Worm (Caenorhabditis elegans): ENCODE results near the gene ect-2.

Gene ect-2

DNA sequence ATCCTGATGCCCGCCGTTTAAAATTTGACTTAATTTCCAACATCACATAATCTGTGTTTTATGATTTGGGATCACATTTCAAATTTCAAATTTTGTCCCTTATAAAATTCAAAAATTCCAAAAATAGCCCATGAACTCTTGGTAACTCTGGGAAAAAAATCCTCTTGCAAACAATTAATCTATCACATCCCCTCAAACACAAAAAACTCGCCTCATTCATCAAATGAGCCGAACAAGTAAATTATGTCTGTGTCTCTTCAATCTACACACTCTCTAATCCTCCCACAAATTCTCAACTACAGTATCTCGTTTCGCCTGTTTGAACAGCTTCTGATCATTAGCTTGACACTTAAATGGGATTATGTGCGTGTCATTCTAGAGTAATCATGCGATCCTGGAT lies 26.9 kb upstream of the ect-2 start, which contains the start of gene msrp-7:
msrp-7 (plus strand) TSS at position 301 of the 400 bp plus-strand sequence.
- TF ChIP-seq nhr-76 (tag; optimal IDR thresholded peaks at IDR 0.05) (no peak), tbx-2 (tag; optimal IDR thresholded peaks at IDR 0.05) (no peak), hlh-4 (tag; optimal IDR thresholded peaks at IDR 0.05) (no peak), Y116A8C.19 (tag; optimal IDR thresholded peaks at IDR 0.05; ENCODE audit: borderline replicate concordance) (no peak), efl-1 (optimal IDR thresholded peaks at IDR 0.05) (no peak), efl-1 (GFP tag; optimal IDR thresholded peaks at IDR 0.05 in 1 of 2) (no peak), fkh-10 (GFP tag; optimal IDR thresholded peaks at IDR 0.05) (no peak), vab-15 (tag; optimal IDR thresholded peaks at IDR 0.05) (no peak), ceh-82 (tag; optimal IDR thresholded peaks at IDR 0.05) (no peak), unc-30 (tag; optimal IDR thresholded peaks at IDR 0.05) (no peak)

DNA sequence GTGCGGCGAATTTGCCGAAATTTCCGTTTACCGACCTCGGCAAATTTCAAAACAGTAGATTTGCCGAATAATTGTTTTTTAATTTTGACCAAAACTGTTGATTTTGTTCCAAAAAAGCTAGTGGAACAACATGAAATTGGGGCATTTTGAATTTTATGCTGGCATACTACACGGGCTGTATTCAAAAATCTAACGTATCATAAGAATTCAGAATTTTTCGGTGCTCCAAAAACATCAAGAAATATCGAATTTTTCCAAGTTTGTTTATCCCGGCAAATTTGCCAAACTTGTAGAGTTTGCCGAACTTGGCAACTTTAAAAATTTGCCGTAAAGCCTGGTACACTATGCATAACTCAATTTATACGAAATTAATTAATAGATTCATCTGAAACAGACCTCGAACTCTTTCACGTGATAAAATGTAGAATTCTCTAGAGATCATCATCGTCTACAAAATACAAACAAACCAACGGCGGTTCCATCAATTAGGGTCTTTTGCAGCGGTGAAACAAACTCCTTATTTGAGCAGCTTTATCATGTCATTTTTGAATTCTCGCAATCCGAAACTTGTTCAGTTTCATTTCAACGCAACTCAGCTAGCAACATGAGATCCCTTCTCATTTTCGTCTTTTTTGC lies 25.1 kb upstream of the ect-2 start, which contains the start of gene R06F6.14:
R06F6.14 (plus strand) TSS at position 586 of the 636 bp plus-strand sequence.
- no peak for TF ChIP-seq sptf-1 (tag; optimal IDR thresholded peaks at IDR 0.05)
- no peak for TF ChIP-seq C34B4.2 (tag; optimal IDR thresholded peaks at IDR 0.05)
- no peak for TF ChIP-seq tlp-1 (tag; optimal IDR thresholded peaks at IDR 0.05)
- TF ChIP-seq snpc-4 (tag; optimal IDR thresholded peaks at IDR 0.05) = no peak
- TF ChIP-seq C04F5.9 (tag; optimal IDR thresholded peaks at IDR 0.05) = no peak
- no peak for TF ChIP-seq hlh-17 (GFP tag; optimal IDR thresholded peaks at IDR 0.05; ENCODE audit: borderline replicate concordance)
- TF ChIP-seq nhr-20 (tag; optimal IDR thresholded peaks at IDR 0.05) = no peak
- no peak for TF ChIP-seq nhr-237 (tag; optimal IDR thresholded peaks at IDR 0.05)
- no peak for TF ChIP-seq efl-3 (GFP tag; optimal IDR thresholded peaks at IDR 0.05)
- no peak for TF ChIP-seq ceh-8 (GFP tag; optimal IDR thresholded peaks at IDR 0.05)
- no peak for TF ChIP-seq pag-3 (tag; optimal IDR thresholded peaks at IDR 0.05; ENCODE audit: borderline replicate concordance, insufficient read depth)

DNA sequence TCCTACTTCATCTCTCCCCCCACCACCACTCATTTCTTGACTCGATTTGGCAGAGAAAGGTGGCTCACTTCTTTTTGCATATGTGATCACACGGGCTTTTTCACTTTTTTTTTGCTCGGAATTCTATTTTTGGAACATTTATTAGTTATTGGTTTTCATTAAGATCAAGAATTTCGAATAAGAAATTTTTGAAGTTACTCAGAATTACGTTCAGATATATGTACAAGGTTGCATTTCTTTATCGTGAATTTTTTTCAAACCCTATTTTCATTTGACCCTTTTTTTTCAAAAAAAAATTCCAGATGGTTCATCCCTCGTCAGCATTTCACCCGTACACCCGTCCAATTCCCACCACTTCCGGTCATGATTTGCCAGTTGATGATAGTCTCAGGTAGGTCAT lies 21.7 kb upstream of the ect-2 start, which contains the start of gene ceh-62:
ceh-62 (plus strand) TSS at position 301 of the 400 bp plus-strand sequence.
- no peak for TF ChIP-seq aly-2 (tag; optimal IDR thresholded peaks at IDR 0.05)
- no peak for TF ChIP-seq F16B12.6 (tag; optimal IDR thresholded peaks at IDR 0.05)
- no peak for TF ChIP-seq lsy-2 (tag; optimal IDR thresholded peaks at IDR 0.05)
- no peak for TF ChIP-seq C16A3.4 (tag; optimal IDR thresholded peaks at IDR 0.05)
- TF ChIP-seq hlh-17 (GFP tag; optimal IDR thresholded peaks at IDR 0.05; ENCODE audit: borderline replicate concordance) = no peak

DNA sequence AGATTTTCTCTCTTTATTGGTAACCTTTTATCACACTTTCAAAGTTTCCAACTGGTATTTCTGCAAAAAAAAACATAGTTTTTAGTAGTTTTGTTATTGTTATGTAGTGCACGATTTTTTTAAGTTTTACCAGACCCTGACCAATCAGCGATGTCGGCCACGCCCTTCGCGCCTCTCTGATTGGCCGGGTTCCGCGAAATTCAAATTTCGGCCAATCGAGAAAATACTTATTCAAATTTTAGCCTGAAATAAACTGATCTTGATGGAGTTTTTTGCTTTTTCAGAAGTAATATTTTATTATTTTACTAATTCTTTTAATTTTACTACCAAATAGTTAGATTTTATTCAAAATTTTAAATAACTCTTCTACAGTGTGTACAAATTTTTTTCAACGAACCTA lies 21.1 kb upstream of the ect-2 start:
- TF ChIP-seq zag-1 (tag; optimal IDR thresholded peaks at IDR 0.05) (no peak), C04F5.9 (tag; optimal IDR thresholded peaks at IDR 0.05) (no peak), nhr-85 (tag) (peak; percentile 18), sox-4 (tag; optimal IDR thresholded peaks at IDR 0.05) (no peak), tlp-1 (tag; optimal IDR thresholded peaks at IDR 0.05) (no peak), dsc-1 (tag; optimal IDR thresholded peaks at IDR 0.05) (no peak), aly-2 (tag; optimal IDR thresholded peaks at IDR 0.05) (no peak), Y116A8C.19 (tag; optimal IDR thresholded peaks at IDR 0.05; ENCODE audit: borderline replicate concordance) (no peak), ama-1 (optimal IDR thresholded peaks at IDR 0.05) (no peak), snu-23 (GFP tag; optimal IDR thresholded peaks at IDR 0.05) (no peak), efl-1 (optimal IDR thresholded peaks at IDR 0.05) (no peak), efl-1 (GFP tag; optimal IDR thresholded peaks at IDR 0.05 in 1 of 2) (peak in 1 of 2 experiments; percentile 55)

DNA sequence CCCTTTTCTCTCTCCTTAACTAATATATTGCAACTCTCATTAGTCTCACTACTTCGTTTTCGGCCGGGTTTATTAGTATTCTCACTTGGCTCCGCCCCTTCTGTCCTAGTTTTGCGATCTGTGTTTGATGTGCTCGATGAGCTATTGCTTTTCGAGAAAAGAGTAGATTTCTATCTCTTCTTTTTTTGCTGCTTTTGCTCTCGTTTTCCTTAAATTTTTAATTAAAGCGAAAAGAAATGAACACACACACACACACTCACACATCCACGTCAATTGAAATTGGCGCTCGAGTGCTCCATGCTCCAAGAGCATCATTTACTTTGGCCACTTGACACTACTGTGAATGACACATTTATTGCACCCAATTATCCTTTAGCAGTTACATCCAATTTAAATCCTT lies 20.7 kb upstream of the ect-2 start:
- no peak for TF ChIP-seq nhr-28 (tag; optimal IDR thresholded peaks at IDR 0.05)
- no peak for TF ChIP-seq zag-1 (tag; optimal IDR thresholded peaks at IDR 0.05)
- TF ChIP-seq fkh-4 (tag; optimal IDR thresholded peaks at IDR 0.05; ENCODE audit: borderline replicate concordance) = no peak
- peak in 1 of 2 experiments; percentile 15 for TF ChIP-seq lsy-2 (tag; optimal IDR thresholded peaks at IDR 0.05)
- TF ChIP-seq fos-1 (tag; optimal IDR thresholded peaks at IDR 0.05) = no peak
- TF ChIP-seq ceh-82 (tag; optimal IDR thresholded peaks at IDR 0.05) = no peak
- no peak for TF ChIP-seq sptf-1 (tag; optimal IDR thresholded peaks at IDR 0.05)
- no peak for TF ChIP-seq zip-4 (GFP tag; optimal IDR thresholded peaks at IDR 0.05)
- peak; percentile 62 for TF ChIP-seq lin-14 (GFP tag; optimal IDR thresholded peaks at IDR 0.05)
- peak; percentile 24 for TF ChIP-seq nhr-71 (tag; optimal IDR thresholded peaks at IDR 0.05)
- TF ChIP-seq blmp-1 (tag; optimal IDR thresholded peaks at IDR 0.05) = no peak
- TF ChIP-seq hlh-17 (GFP tag; optimal IDR thresholded peaks at IDR 0.05; ENCODE audit: borderline replicate concordance) = no peak
- TF ChIP-seq nhr-19 (GFP tag; conservative IDR thresholded peaks at IDR 0.05) = no peak
- TF ChIP-seq egl-13 (tag; optimal IDR thresholded peaks at IDR 0.05) = peak; percentile 33
- TF ChIP-seq dsc-1 (tag; optimal IDR thresholded peaks at IDR 0.05) = peak; percentile 9
- no peak for TF ChIP-seq sox-4 (tag; optimal IDR thresholded peaks at IDR 0.05)
- TF ChIP-seq vab-15 (tag; optimal IDR thresholded peaks at IDR 0.05) = no peak

All from whole organism, L1 larva.